Fruit fly (Drosophila melanogaster) whole organism, prepupa: Measurements from ENCODE around the gene obst-E.
A peak's percentile ranks its signal among the peaks of the same experiment; 100 is the strongest.

ENCODE experiments used
- Blimp-1 ChIP-seq: fragments of 200-800 bp; sonication (Bioruptor generic); optimal IDR thresholded peaks from 3 replicates; lab custom pipeline; 2017; ENCODE audit warnings: missing biosample characterization, missing genetic modification characterization, mild to moderate bottlenecking, moderate library complexity, missing genetic modification reagents
- CG10631 ChIP-seq: fragments of 200-800 bp; sonication (Bioruptor generic); optimal IDR thresholded peaks from 2 replicates; lab custom pipeline; 2016; ENCODE audit warnings: missing biosample characterization, missing genetic modification characterization
- CG10669 ChIP-seq: fragments of 200-800 bp; sonication (Bioruptor generic); optimal IDR thresholded peaks from 3 replicates; lab custom pipeline; 2018; ENCODE audit warnings: missing biosample characterization, mild to moderate bottlenecking, missing genetic modification characterization, moderate library complexity
- CG15336 ChIP-seq: fragments of 200-800 bp; sonication (Bioruptor generic); IDR thresholded peaks from 2 replicates; pipeline ENCODE4 v1.3.6; 2022; ENCODE audit warnings: missing biosample characterization, missing genetic modification characterization
- CG1621 ChIP-seq: fragments of 200-800 bp; sonication (Bioruptor generic); optimal IDR thresholded peaks from 3 replicates; lab custom pipeline; 2018; ENCODE audit warnings: missing biosample characterization, mild to moderate bottlenecking, missing genetic modification characterization
- CG16779 ChIP-seq: fragments of 200-800 bp; sonication (Bioruptor generic); optimal IDR thresholded peaks from 3 replicates; lab custom pipeline; 2017; ENCODE audit warnings: missing biosample characterization, mild to moderate bottlenecking, missing genetic modification characterization
- CG3032 ChIP-seq: fragments of 200-800 bp; optimal IDR thresholded peaks from 2 replicates; lab custom pipeline; 2019; ENCODE audit warnings: missing biosample characterization, mild to moderate bottlenecking, missing genetic modification characterization, moderate library complexity
- CG31627 ChIP-seq: fragments of 200-800 bp; sonication (Bioruptor generic); optimal IDR thresholded peaks from 3 replicates; lab custom pipeline; 2016; ENCODE audit warnings: missing biosample characterization, missing genetic modification characterization
- CG32006 ChIP-seq: fragments of 200-800 bp; sonication (Bioruptor generic); optimal IDR thresholded peaks from 3 replicates; lab custom pipeline; 2017; ENCODE audit warnings: missing biosample characterization, mild to moderate bottlenecking, missing genetic modification characterization
- CG3919 ChIP-seq: fragments of 200-800 bp; sonication (Bioruptor generic); optimal IDR thresholded peaks from 3 replicates; lab custom pipeline; 2016; ENCODE audit warnings: missing biosample characterization, missing genetic modification characterization
- CG4318 ChIP-seq: fragments of 200-800 bp; sonication (Bioruptor generic); optimal IDR thresholded peaks from 3 replicates; lab custom pipeline; 2017; ENCODE audit warnings: missing biosample characterization, mild to moderate bottlenecking, missing genetic modification characterization
- CG6163 ChIP-seq: fragments of 200-800 bp; sonication (Bioruptor generic); IDR thresholded peaks from 3 replicates; pipeline ENCODE4 v1.3.6; 2022; ENCODE audit warnings: missing biosample characterization, missing genetic modification characterization
- CG6808 ChIP-seq: fragments of 200-800 bp; sonication (Bioruptor generic); optimal IDR thresholded peaks from 3 replicates; lab custom pipeline; 2017; ENCODE audit warnings: missing biosample characterization, missing genetic modification characterization, mild to moderate bottlenecking, moderate library complexity, missing genetic modification reagents
- CG6854 ChIP-seq: fragments of 200-800 bp; sonication (Bioruptor generic); optimal IDR thresholded peaks from 2 replicates; lab custom pipeline; 2017; ENCODE audit warnings: missing biosample characterization, mild to moderate bottlenecking, missing genetic modification characterization
- CG7368 ChIP-seq: fragments of 200-800 bp; sonication (Bioruptor generic); optimal IDR thresholded peaks from 3 replicates; lab custom pipeline; 2016; ENCODE audit warnings: missing biosample characterization, missing genetic modification characterization
- CG8119 ChIP-seq: fragments of 200-800 bp; sonication (Bioruptor generic); IDR thresholded peaks from 3 replicates; pipeline ENCODE4 v1.3.6; 2022; ENCODE audit warnings: missing biosample characterization, missing genetic modification characterization
- CG8319 ChIP-seq: fragments of 200-800 bp; sonication (Bioruptor generic); optimal IDR thresholded peaks from 3 replicates; lab custom pipeline; 2016; ENCODE audit warnings: missing biosample characterization, missing genetic modification characterization
- Eip78C ChIP-seq: fragments of 200-800 bp; sonication (Bioruptor generic); peaks from one replicate; lab custom pipeline; 2016; ENCODE audit warnings: missing biosample characterization, missing genetic modification characterization
- Eip93F ChIP-seq: fragments of 200-800 bp; sonication (Bioruptor generic); optimal IDR thresholded peaks from 2 replicates; lab custom pipeline; 2016; ENCODE audit warnings: missing biosample characterization, mild to moderate bottlenecking, missing genetic modification characterization
- Ets21C ChIP-seq: fragments of 200-800 bp; sonication (Bioruptor generic); optimal IDR thresholded peaks from 3 replicates; lab custom pipeline; 2016; ENCODE audit warnings: missing biosample characterization, missing genetic modification characterization
- Ets96B ChIP-seq: fragments of 200-800 bp; optimal IDR thresholded peaks from 2 replicates; lab custom pipeline; 2019; ENCODE audit warnings: missing biosample characterization, mild to moderate bottlenecking, missing genetic modification characterization, moderate library complexity
- Gug ChIP-seq: fragments of 200-800 bp; sonication (Bioruptor generic); IDR thresholded peaks from 2 replicates; pipeline ENCODE4 v1.3.6; 2022; ENCODE audit warnings: missing biosample characterization, missing genetic modification characterization
- Hr38 ChIP-seq: sonication (Bioruptor generic); optimal IDR thresholded peaks from 2 replicates; lab custom pipeline; 2016; ENCODE audit warnings: missing biosample characterization, missing genetic modification characterization
- Hr39 ChIP-seq: fragments of 200-800 bp; sonication (Bioruptor generic); optimal IDR thresholded peaks from 2 replicates; lab custom pipeline; 2016; ENCODE audit warnings: missing biosample characterization, missing genetic modification characterization
- Hr4 ChIP-seq: fragments of 200-800 bp; sonication (Bioruptor generic); optimal IDR thresholded peaks from 3 replicates; lab custom pipeline; 2016; ENCODE audit warnings: missing biosample characterization, missing genetic modification characterization
- Lpt ChIP-seq: fragments of 200-800 bp; sonication (Bioruptor generic); optimal IDR thresholded peaks from 3 replicates; lab custom pipeline; 2016; ENCODE audit warnings: missing biosample characterization, missing genetic modification characterization
- OdsH ChIP-seq: fragments of 200-800 bp; sonication (Bioruptor generic); optimal IDR thresholded peaks from 3 replicates; lab custom pipeline; 2016; ENCODE audit warnings: missing biosample characterization, missing genetic modification characterization
- Sox14 ChIP-seq: fragments of 200-800 bp; sonication (Bioruptor generic); optimal IDR thresholded peaks from 3 replicates; lab custom pipeline; 2016; ENCODE audit warnings: missing biosample characterization, missing genetic modification characterization
- Sox15 ChIP-seq: fragments of 200-800 bp; sonication (Bioruptor generic); optimal IDR thresholded peaks from 3 replicates; lab custom pipeline; 2016; ENCODE audit warnings: missing biosample characterization, missing genetic modification characterization
- achi ChIP-seq: fragments of 200-800 bp; sonication (Bioruptor generic); optimal IDR thresholded peaks from 3 replicates; lab custom pipeline; 2016; ENCODE audit warnings: missing biosample characterization, missing genetic modification characterization
- acj6 ChIP-seq: fragments of 200-800 bp; sonication (Bioruptor generic); optimal IDR thresholded peaks from 3 replicates; lab custom pipeline; 2016; ENCODE audit warnings: missing biosample characterization, missing genetic modification characterization
- cyc ChIP-seq: fragments of 200-800 bp; sonication (Bioruptor generic); optimal IDR thresholded peaks from 3 replicates; lab custom pipeline; 2016; ENCODE audit warnings: missing biosample characterization, missing genetic modification characterization
- esn ChIP-seq: fragments of 200-800 bp; sonication (Bioruptor generic); optimal IDR thresholded peaks from 2 replicates; lab custom pipeline; 2016; ENCODE audit warnings: missing biosample characterization, mild to moderate bottlenecking, missing genetic modification characterization, moderate library complexity
- fkh ChIP-seq: fragments of 200-800 bp; sonication (Bioruptor generic); optimal IDR thresholded peaks from 3 replicates; lab custom pipeline; 2017; ENCODE audit warnings: missing biosample characterization, mild to moderate bottlenecking, missing genetic modification characterization, moderate library complexity
- pdm3 ChIP-seq: fragments of 200-800 bp; sonication (Bioruptor generic); optimal IDR thresholded peaks from 3 replicates; lab custom pipeline; 2016; ENCODE audit warnings: missing biosample characterization, missing genetic modification characterization
- svp ChIP-seq: fragments of 200-800 bp; sonication (Bioruptor generic); peaks from one replicate; lab custom pipeline; 2016; ENCODE audit warnings: missing biosample characterization, missing genetic modification characterization
- topi ChIP-seq: fragments of 200-800 bp; sonication (Bioruptor generic); optimal IDR thresholded peaks from 3 replicates; lab custom pipeline; 2016; ENCODE audit warnings: missing biosample characterization, missing genetic modification characterization
- vri ChIP-seq: fragments of 200-800 bp; sonication (Bioruptor generic); optimal IDR thresholded peaks from 3 replicates; lab custom pipeline; 2016; ENCODE audit warnings: missing biosample characterization, mild to moderate bottlenecking, missing genetic modification characterization

The obst-E gene

dm6 chr2L:5778157-5778556 is 12.2 kb upstream of the obst-E start (continued):
- TF ChIP-seq CG6808 (GFP tag; lab: Kevin White, UChicago), result no peak
- no peak for TF ChIP-seq Eip93F (GFP tag; lab: Kevin White, UChicago)
- peak; percentile 23 for TF ChIP-seq OdsH (GFP tag; lab: Kevin White, UChicago)
- TF ChIP-seq Hr4 (GFP tag; lab: Kevin White, UChicago), result peak; percentile 33
- no peak for TF ChIP-seq vri
- TF ChIP-seq acj6 (GFP tag; lab: Kevin White, UChicago), result peak; percentile 20
- peak; percentile 6 for TF ChIP-seq CG1621 (tag; lab: Kevin White, UChicago)
- TF ChIP-seq CG10631, result peak; percentile 2
- TF ChIP-seq CG3919 (GFP tag; lab: Kevin White, UChicago), result peak; percentile 16
- TF ChIP-seq fkh (GFP tag; lab: Kevin White, UChicago), result no peak
- TF ChIP-seq Ets96B (tag; lab: Kevin White, UChicago), result peak; percentile 27
- no peak for TF ChIP-seq CG3032 (tag; lab: Kevin White, UChicago)

- TF ChIP-seq cyc (GFP tag; lab: Kevin White, UChicago) (no peak), Eip78C (GFP tag; lab: Kevin White, UChicago) (peak; percentile 34)
- TF ChIP-seq, all 60 proteins: peak for 1
Observed at dm6 chr2L:5772262-5772661, 6.3 kb upstream of the obst-E start.

dm6 chr2L:5771179-5771578 is 5.2 kb upstream of the obst-E start:
- TF ChIP-seq CG31627 (GFP tag; lab: Kevin White, UChicago), result peak; percentile 27
- peak; percentile 23 for TF ChIP-seq Hr39 (GFP tag; lab: Kevin White, UChicago)
- no peak for TF ChIP-seq CG32006 (GFP tag; lab: Kevin White, UChicago)
- no peak for TF ChIP-seq Hr38
- no peak for TF ChIP-seq CG8319 (GFP tag; lab: Kevin White, UChicago)
- no peak for TF ChIP-seq CG7368 (GFP tag; lab: Kevin White, UChicago)
- peak; percentile 23 for TF ChIP-seq Eip78C (GFP tag; lab: Kevin White, UChicago)
- TF ChIP-seq esn (GFP tag; lab: Kevin White, UChicago), result no peak
- TF ChIP-seq cyc (GFP tag; lab: Kevin White, UChicago), result peak; percentile 35
- no peak for TF ChIP-seq Sox14 (GFP tag; lab: Kevin White, UChicago)
- TF ChIP-seq, all 60 proteins: peak for 4

dm6 chr2L:5766498-5767008 is 611 bp upstream of the obst-E start:
- TF ChIP-seq CG7368 (GFP tag; lab: Kevin White, UChicago) (no peak), CG6854 (GFP tag; lab: Kevin White, UChicago) (no peak), CG8319 (GFP tag; lab: Kevin White, UChicago) (no peak), CG3919 (GFP tag; lab: Kevin White, UChicago) (no peak), CG1621 (tag; lab: Kevin White, UChicago) (no peak), Hr39 (GFP tag; lab: Kevin White, UChicago) (no peak), CG10669 (GFP tag; lab: Kevin White, UChicago) (no peak)

dm6 chr2L:5765139-5765538 is 803 bp downstream of the obst-E start:
- TF ChIP-seq CG15336 (no peak), Ets96B (tag; lab: Kevin White, UChicago) (no peak), cyc (GFP tag; lab: Kevin White, UChicago) (no peak), svp (no peak), vri (peak; percentile 77), Ets21C (GFP tag; lab: Kevin White, UChicago) (no peak)

- TF ChIP-seq acj6 (GFP tag; lab: Kevin White, UChicago) (peak; percentile 40), CG4318 (no peak), achi (GFP tag; lab: Kevin White, UChicago) (peak; percentile 47), Ets96B (tag; lab: Kevin White, UChicago) (peak; percentile 75), CG16779 (tag; lab: Kevin White, UChicago) (no peak), vri (peak; percentile 2), CG6163 (peak; percentile 72), OdsH (GFP tag; lab: Kevin White, UChicago) (peak; percentile 60), svp (peak; percentile 73), Blimp-1 (GFP tag; lab: Kevin White, UChicago) (no peak), topi (peak; percentile 49), cyc (GFP tag; lab: Kevin White, UChicago) (peak; percentile 41), CG7368 (GFP tag; lab: Kevin White, UChicago) (no peak), CG6854 (GFP tag; lab: Kevin White, UChicago) (no peak), Lpt (GFP tag; lab: Kevin White, UChicago) (peak; percentile 3), pdm3 (GFP tag; lab: Kevin White, UChicago) (peak; percentile 57), fkh (GFP tag; lab: Kevin White, UChicago) (no peak), esn (GFP tag; lab: Kevin White, UChicago) (peak; percentile 62), CG3032 (tag; lab: Kevin White, UChicago) (peak; percentile 68), CG10631 (peak; percentile 57), Eip93F (GFP tag; lab: Kevin White, UChicago) (no peak), CG8119 (peak; percentile 40; the same call in 1 of the 3 replicates), Sox15 (GFP tag; lab: Kevin White, UChicago) (no peak), CG6808 (GFP tag; lab: Kevin White, UChicago) (peak; percentile 61), CG10669 (GFP tag; lab: Kevin White, UChicago) (peak; percentile 57), Gug (GFP tag; lab: Robert Waterston, UW) (no peak)
Observed at dm6 chr2L:5751448-5751847, 14.5 kb downstream of the obst-E start.
